Worm (Caenorhabditis elegans) whole organism, early embryonic: ENCODE data around the gene rbm-7.

Experiments
- B0310.2 ChIP-seq: sonication (generic microtip); optimal IDR thresholded peaks from 2 replicates; lab custom pipeline; 2016; ENCODE audit warnings: mild to moderate bottlenecking, missing genetic modification characterization, missing compliant biosample characterization
- F13C5.2 ChIP-seq: sonication (generic microtip); optimal IDR thresholded peaks from 2 replicates; lab custom pipeline; 2017; ENCODE audit warnings: mild to moderate bottlenecking, missing genetic modification characterization, inconsistent platforms, missing compliant biosample characterization
- aly-1 ChIP-seq: sonication (generic microtip); optimal IDR thresholded peaks from 2 replicates; lab custom pipeline; 2016; ENCODE audit warnings: missing genetic modification characterization, missing compliant biosample characterization
- ama-1 ChIP-seq: fragments of 150-350 bp; optimal IDR thresholded peaks from 2 replicates; lab custom pipeline; 2014
- ceh-13 ChIP-seq: fragments of 200-800 bp; sonication (Bioruptor generic); optimal IDR thresholded peaks from 2 replicates; lab custom pipeline; 2018; ENCODE audit warnings: mild to moderate bottlenecking, missing genetic modification characterization, missing compliant biosample characterization
- ceh-36 ChIP-seq: sonication (generic microtip); optimal IDR thresholded peaks from 2 replicates; lab custom pipeline; 2016; ENCODE audit warnings: missing genetic modification characterization, inconsistent platforms, missing compliant biosample characterization
- ets-7 ChIP-seq: sonication (generic microtip); optimal IDR thresholded peaks from 2 replicates; lab custom pipeline; 2016; ENCODE audit warnings: missing genotype, missing genetic modification characterization, missing compliant biosample characterization
- flt-1 ChIP-seq: fragments of 200-800 bp; sonication (Bioruptor generic); IDR thresholded peaks from 2 replicates; pipeline ENCODE4 v1.3.6; 2022; ENCODE audit warnings: missing genetic modification characterization, missing compliant biosample characterization
- hmbx-1 ChIP-seq: sonication (generic microtip); optimal IDR thresholded peaks from 2 replicates; lab custom pipeline; 2016; ENCODE audit warnings: mild to moderate bottlenecking, missing genetic modification characterization, missing compliant biosample characterization
- hmg-4 ChIP-seq: fragments of 200-800 bp; sonication (Bioruptor generic); optimal IDR thresholded peaks from 2 replicates; lab custom pipeline; 2018; ENCODE audit warnings: mild to moderate bottlenecking, missing genetic modification characterization, missing compliant biosample characterization
- hnd-1 ChIP-seq: sonication (generic microtip); optimal IDR thresholded peaks from 2 replicates; lab custom pipeline; 2016; ENCODE audit warnings: missing genetic modification characterization, missing compliant biosample characterization
- pes-1 ChIP-seq: fragments of 200-800 bp; sonication (Bioruptor generic); IDR thresholded peaks from 2 replicates; pipeline ENCODE4 v1.3.6; 2022; ENCODE audit warnings: missing genetic modification reagents, missing genetic modification characterization, missing compliant biosample characterization
- scrt-1 ChIP-seq: fragments of 200-800 bp; sonication (Bioruptor generic); IDR thresholded peaks from 2 replicates; pipeline ENCODE4 v1.3.6; 2022; ENCODE audit warnings: missing genetic modification characterization, missing compliant biosample characterization
- sea-1 ChIP-seq: fragments of 200-800 bp; sonication (Bioruptor generic); conservative IDR thresholded peaks from 2 replicates; pipeline ENCODE4 v1.3.6; 2022; ENCODE audit warnings: missing genetic modification characterization, missing compliant biosample characterization
- tbx-11 ChIP-seq: fragments of 200-800 bp; sonication (Bioruptor generic); IDR thresholded peaks from 2 replicates; pipeline ENCODE4 v1.3.6; 2022; ENCODE audit warnings: missing genetic modification characterization, missing compliant biosample characterization
- tbx-37 ChIP-seq: fragments of 200-800 bp; sonication (Bioruptor generic); conservative IDR thresholded peaks from 2 replicates; pipeline ENCODE4 v1.3.6; 2022; ENCODE audit warnings: missing genetic modification reagents, missing genetic modification characterization, missing compliant biosample characterization
- tra-4 ChIP-seq: sonication (generic microtip); optimal IDR thresholded peaks from 2 replicates; lab custom pipeline; 2017; ENCODE audit warnings: missing genetic modification characterization, missing compliant biosample characterization

Gene rbm-7

DNA sequence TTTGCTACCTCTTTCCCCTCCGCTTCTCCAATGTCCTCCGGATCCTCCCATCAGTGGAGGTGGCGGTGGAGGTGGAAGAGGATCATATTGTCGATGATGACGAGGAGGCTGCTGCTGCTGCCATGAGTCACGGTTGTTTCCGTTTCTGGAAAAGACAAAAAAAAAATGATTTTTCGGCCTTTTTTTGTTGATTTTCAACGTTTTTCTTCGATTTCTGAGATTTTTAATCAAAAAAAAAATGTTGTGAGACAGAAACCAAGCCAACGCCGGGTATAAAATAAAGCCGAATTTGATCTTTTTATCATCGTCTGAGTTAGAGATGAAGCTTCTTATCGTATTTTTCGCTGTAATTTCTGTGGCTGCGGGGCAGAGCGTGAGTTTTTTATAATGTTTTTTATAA, 2.1 kb downstream of the rbm-7 start, which contains the start of gene Y37D8A.19:
Gene Y37D8A.19 (plus strand): TSS at position 301 of the 400 bp plus-strand sequence.
- TF ChIP-seq flt-1 (GFP tag; lab: Robert Waterston, UW) (no peak), B0310.2 (tag; lab: Kevin White, UChicago) (no peak), hnd-1 (no peak), ceh-36 (tag; lab: Kevin White, UChicago) (no peak), hmg-4 (GFP tag; lab: Kevin White, UChicago) (no peak), hmbx-1 (tag; lab: Kevin White, UChicago) (no peak), aly-1 (tag; lab: Kevin White, UChicago) (no peak), F13C5.2 (tag; lab: Kevin White, UChicago) (no peak), ets-7 (no peak), ceh-13 (GFP tag; lab: Kevin White, UChicago) (no peak), sea-1 (GFP tag; lab: Robert Waterston, UW) (no peak), tbx-11 (no peak), ama-1 (no peak), tra-4 (tag; lab: Kevin White, UChicago) (no peak), scrt-1 (GFP tag; lab: Robert Waterston, UW) (no peak), tbx-37 (no peak), pes-1 (GFP tag; lab: Robert Waterston, UW) (no peak)

DNA sequence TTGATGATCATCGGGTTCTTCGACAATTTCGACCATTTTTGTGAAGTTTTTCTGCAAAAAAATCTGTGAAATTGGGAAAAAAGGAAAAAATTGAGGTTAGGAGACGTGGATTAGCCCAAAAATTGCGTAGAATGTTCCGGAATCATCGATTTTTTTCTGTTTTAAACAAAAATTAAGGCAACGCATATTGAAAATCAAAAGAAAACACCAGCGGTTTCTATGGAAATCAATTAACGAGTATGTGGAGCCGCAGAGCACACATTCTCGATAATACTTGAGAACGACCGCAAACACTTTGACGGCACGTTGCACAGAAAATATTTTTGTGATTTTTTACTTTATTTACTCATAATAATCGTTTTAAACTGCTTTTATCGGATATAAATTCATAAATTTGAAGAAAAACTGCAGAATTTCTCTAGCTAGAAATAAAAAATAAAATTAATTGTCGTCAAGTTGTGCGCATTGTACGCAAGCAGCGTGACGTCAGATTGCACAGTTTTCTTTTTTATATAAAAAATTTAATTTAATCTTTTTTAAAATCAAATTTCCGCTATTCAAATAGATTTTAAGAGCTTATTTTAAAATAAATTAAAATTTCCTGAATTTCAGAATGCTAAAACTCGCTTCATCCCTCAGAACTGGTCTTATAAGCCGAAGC, 5.6 kb downstream of the rbm-7 start, which contains the start of the genes npp-25 and mrps-10:
Gene npp-25 (minus strand): TSS at position 51 of the 661 bp plus-strand sequence.
Gene mrps-10 (plus strand): TSS at position 611 of the 661 bp plus-strand sequence.
- TF ChIP-seq ets-7: no peak
- peak; percentile 26 for TF ChIP-seq F13C5.2 (tag; lab: Kevin White, UChicago)
- no peak for TF ChIP-seq ama-1

DNA sequence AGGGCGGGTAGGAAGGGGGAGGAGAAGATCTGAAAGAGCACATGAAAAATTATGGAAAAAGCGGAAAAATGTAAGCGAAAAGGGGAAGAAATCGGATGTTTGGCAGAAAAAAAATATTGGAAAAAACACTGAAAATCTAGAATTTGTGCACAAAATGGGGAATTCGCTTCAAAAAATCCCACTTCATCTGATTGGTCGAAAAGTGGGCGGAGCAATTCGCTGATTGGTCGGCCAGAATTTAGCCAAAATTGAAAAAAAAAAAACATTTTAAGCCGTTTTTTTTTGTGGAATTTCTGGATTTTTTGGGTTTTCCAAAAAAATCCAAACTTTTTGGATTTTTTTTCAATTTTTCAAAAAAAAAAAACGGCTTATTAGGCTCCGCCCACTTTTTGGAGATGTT, 10.9 kb downstream of the rbm-7 start:
- TF ChIP-seq pes-1 (GFP tag; lab: Robert Waterston, UW) (no peak), B0310.2 (tag; lab: Kevin White, UChicago) (no peak), F13C5.2 (tag; lab: Kevin White, UChicago) (no peak), tra-4 (tag; lab: Kevin White, UChicago) (no peak), flt-1 (GFP tag; lab: Robert Waterston, UW) (no peak), hmg-4 (GFP tag; lab: Kevin White, UChicago) (no peak), ama-1 (no peak), sea-1 (GFP tag; lab: Robert Waterston, UW) (no peak), scrt-1 (GFP tag; lab: Robert Waterston, UW) (no peak), ceh-13 (GFP tag; lab: Kevin White, UChicago) (no peak), aly-1 (tag; lab: Kevin White, UChicago) (no peak)

ce11 chrIII:12919882-12920281, 11.8 kb downstream of the rbm-7 start:
- TF ChIP-seq hmg-4 (GFP tag; lab: Kevin White, UChicago) (no peak), tbx-11 (no peak), F13C5.2 (tag; lab: Kevin White, UChicago) (no peak), tbx-37 (no peak)

- TF ChIP-seq hmg-4 (GFP tag; lab: Kevin White, UChicago) (no peak), scrt-1 (GFP tag; lab: Robert Waterston, UW) (no peak), hnd-1 (no peak), F13C5.2 (tag; lab: Kevin White, UChicago) (no peak), tra-4 (tag; lab: Kevin White, UChicago) (no peak), hmbx-1 (tag; lab: Kevin White, UChicago) (no peak), tbx-37 (no peak), pes-1 (GFP tag; lab: Robert Waterston, UW) (no peak), aly-1 (tag; lab: Kevin White, UChicago) (no peak), sea-1 (GFP tag; lab: Robert Waterston, UW) (no peak), B0310.2 (tag; lab: Kevin White, UChicago) (no peak), ama-1 (no peak), ceh-36 (tag; lab: Kevin White, UChicago) (no peak), ceh-13 (GFP tag; lab: Kevin White, UChicago) (no peak), tbx-11 (no peak)
These were observed 13.1 kb downstream of the rbm-7 start, which contains the start of gene Y37D8A.16 for ce11 chrIII:12918575-12918974. TSS of gene Y37D8A.16 (minus strand) at chrIII:12918675.

ce11 chrIII:12917852-12918251, 13.8 kb downstream of the rbm-7 start:
- TF ChIP-seq tbx-11: no peak
- TF ChIP-seq hnd-1: no peak
- TF ChIP-seq tbx-37: no peak

- TF ChIP-seq ceh-13 (GFP tag; lab: Kevin White, UChicago) (no peak), tbx-11 (no peak), B0310.2 (tag; lab: Kevin White, UChicago) (no peak), tra-4 (tag; lab: Kevin White, UChicago) (no peak), hmg-4 (GFP tag; lab: Kevin White, UChicago) (no peak), sea-1 (GFP tag; lab: Robert Waterston, UW) (no peak), ets-7 (no peak), F13C5.2 (tag; lab: Kevin White, UChicago) (no peak), tbx-37 (no peak), flt-1 (GFP tag; lab: Robert Waterston, UW) (no peak), hmbx-1 (tag; lab: Kevin White, UChicago) (no peak), scrt-1 (GFP tag; lab: Robert Waterston, UW) (no peak)
These were observed 15.2 kb downstream of the rbm-7 start for ce11 chrIII:12916459-12916858.

- TF ChIP-seq ama-1: no peak
- no peak for TF ChIP-seq ets-7
- no peak for TF ChIP-seq flt-1 (GFP tag; lab: Robert Waterston, UW)
- TF ChIP-seq ceh-13 (GFP tag; lab: Kevin White, UChicago): no peak
- no peak for TF ChIP-seq F13C5.2 (tag; lab: Kevin White, UChicago)
- TF ChIP-seq sea-1 (GFP tag; lab: Robert Waterston, UW): no peak
- no peak for TF ChIP-seq hmg-4 (GFP tag; lab: Kevin White, UChicago)
- TF ChIP-seq ceh-36 (tag; lab: Kevin White, UChicago): no peak
- TF ChIP-seq B0310.2 (tag; lab: Kevin White, UChicago): no peak
- no peak for TF ChIP-seq scrt-1 (GFP tag; lab: Robert Waterston, UW)
- no peak for TF ChIP-seq tbx-37
- TF ChIP-seq hnd-1: no peak
These were observed 21.3 kb downstream of the rbm-7 start, which contains the start of gene flp-14 for ce11 chrIII:12910365-12910764. TSS of gene flp-14 (plus strand) at chrIII:12910510.
